Fruit fly (Drosophila melanogaster): ENCODE results near the gene slam.

slam gene

dm6 chr2L:6350984-6351808 is 21.0 kb upstream of the slam start, which contains the start of gene CG9498:
TSS of gene CG9498 (minus strand) at chr2L:6351034.
- TF ChIP-seq h (optimal IDR thresholded peaks at IDR 0.05) (no peak), psq (optimal IDR thresholded peaks at IDR 0.05) (no peak)

- TF ChIP-seq Myc (optimal IDR thresholded peaks at IDR 0.05) (no peak), h (optimal IDR thresholded peaks at IDR 0.05) (no peak), ttk (optimal IDR thresholded peaks at IDR 0.05) (no peak), psq (optimal IDR thresholded peaks at IDR 0.05) (no peak), insv (optimal IDR thresholded peaks at IDR 0.05) (no peak), Sin3A (optimal IDR thresholded peaks at IDR 0.05) (no peak)
Observed at dm6 chr2L:6351809-6352182, 20.4 kb upstream of the slam start.

- TF ChIP-seq insv (optimal IDR thresholded peaks at IDR 0.05) (no peak), h (optimal IDR thresholded peaks at IDR 0.05) (no peak), psq (optimal IDR thresholded peaks at IDR 0.05) (no peak), Sin3A (optimal IDR thresholded peaks at IDR 0.05) (no peak), ttk (optimal IDR thresholded peaks at IDR 0.05) (no peak), Myc (optimal IDR thresholded peaks at IDR 0.05) (no peak)
Observed at dm6 chr2L:6354231-6354630, 18.0 kb upstream of the slam start, which contains the start of gene ppk7. TSS of gene ppk7 (minus strand) at chr2L:6354331.

- no peak for TF ChIP-seq h (optimal IDR thresholded peaks at IDR 0.05)
- TF ChIP-seq Myc (optimal IDR thresholded peaks at IDR 0.05), result no peak
- no peak for TF ChIP-seq Sin3A (optimal IDR thresholded peaks at IDR 0.05)
- TF ChIP-seq ttk (optimal IDR thresholded peaks at IDR 0.05), result no peak
- no peak for TF ChIP-seq insv (optimal IDR thresholded peaks at IDR 0.05)
- no peak for TF ChIP-seq psq (optimal IDR thresholded peaks at IDR 0.05)
Observed at dm6 chr2L:6354656-6355055, 17.5 kb upstream of the slam start, which contains the start of gene ppk14. TSS of gene ppk14 (plus strand) at chr2L:6354956.

- TF ChIP-seq insv (optimal IDR thresholded peaks at IDR 0.05) (no peak), ttk (optimal IDR thresholded peaks at IDR 0.05) (no peak), Myc (optimal IDR thresholded peaks at IDR 0.05) (no peak), psq (optimal IDR thresholded peaks at IDR 0.05) (no peak), h (optimal IDR thresholded peaks at IDR 0.05) (no peak), Sin3A (optimal IDR thresholded peaks at IDR 0.05) (no peak)
Observed at dm6 chr2L:6356134-6356533, 16.1 kb upstream of the slam start.

- no peak for TF ChIP-seq ttk (optimal IDR thresholded peaks at IDR 0.05)
- TF ChIP-seq Myc (optimal IDR thresholded peaks at IDR 0.05), result no peak
- TF ChIP-seq Sin3A (optimal IDR thresholded peaks at IDR 0.05), result no peak
- no peak for TF ChIP-seq h (optimal IDR thresholded peaks at IDR 0.05)
- TF ChIP-seq insv (optimal IDR thresholded peaks at IDR 0.05), result no peak
- TF ChIP-seq psq (optimal IDR thresholded peaks at IDR 0.05), result no peak
Observed at dm6 chr2L:6356686-6357362, 15.4 kb upstream of the slam start.

dm6 chr2L:6358218-6358617 is 14.0 kb upstream of the slam start, which contains the start of gene CG9500:
TSS of gene CG9500 (minus strand) at chr2L:6358318.
- no peak for TF ChIP-seq Sin3A (optimal IDR thresholded peaks at IDR 0.05)
- TF ChIP-seq Myc (optimal IDR thresholded peaks at IDR 0.05), result no peak
- no peak for TF ChIP-seq ttk (optimal IDR thresholded peaks at IDR 0.05)
- no peak for TF ChIP-seq insv (optimal IDR thresholded peaks at IDR 0.05)
- no peak for TF ChIP-seq psq (optimal IDR thresholded peaks at IDR 0.05)
- no peak for TF ChIP-seq h (optimal IDR thresholded peaks at IDR 0.05)

dm6 chr2L:6360059-6360458 is 12.1 kb upstream of the slam start:
- TF ChIP-seq Myc (optimal IDR thresholded peaks at IDR 0.05), result no peak
- TF ChIP-seq Sin3A (optimal IDR thresholded peaks at IDR 0.05), result no peak
- TF ChIP-seq insv (optimal IDR thresholded peaks at IDR 0.05), result no peak
- TF ChIP-seq h (optimal IDR thresholded peaks at IDR 0.05), result no peak
- no peak for TF ChIP-seq psq (optimal IDR thresholded peaks at IDR 0.05)
- TF ChIP-seq ttk (optimal IDR thresholded peaks at IDR 0.05), result no peak

dm6 chr2L:6366924-6367323 is 5.3 kb upstream of the slam start:
- no peak for TF ChIP-seq Myc (optimal IDR thresholded peaks at IDR 0.05)
- TF ChIP-seq psq (optimal IDR thresholded peaks at IDR 0.05), result no peak
- TF ChIP-seq Sin3A (optimal IDR thresholded peaks at IDR 0.05), result no peak
- no peak for TF ChIP-seq insv (optimal IDR thresholded peaks at IDR 0.05)
- TF ChIP-seq h (optimal IDR thresholded peaks at IDR 0.05), result no peak
- no peak for TF ChIP-seq ttk (optimal IDR thresholded peaks at IDR 0.05)

- TF ChIP-seq Myc (optimal IDR thresholded peaks at IDR 0.05) (no peak), ttk (optimal IDR thresholded peaks at IDR 0.05) (no peak), Sin3A (optimal IDR thresholded peaks at IDR 0.05) (no peak), insv (optimal IDR thresholded peaks at IDR 0.05) (no peak), h (optimal IDR thresholded peaks at IDR 0.05) (no peak), psq (optimal IDR thresholded peaks at IDR 0.05) (no peak)
Observed at dm6 chr2L:6367478-6367932, 4.7 kb upstream of the slam start, which contains the start of gene Nepl4. TSS of gene Nepl4 (plus strand) at chr2L:6367882.

- TF ChIP-seq insv (optimal IDR thresholded peaks at IDR 0.05), result no peak
- TF ChIP-seq ttk (optimal IDR thresholded peaks at IDR 0.05), result peak; percentile 96
- no peak for TF ChIP-seq psq (optimal IDR thresholded peaks at IDR 0.05)
Observed at dm6 chr2L:6369286-6369685, 2.9 kb upstream of the slam start.

- TF ChIP-seq insv (optimal IDR thresholded peaks at IDR 0.05), result no peak
Observed at dm6 chr2L:6371025-6371641, 1.1 kb upstream of the slam start.
